Worm (Caenorhabditis elegans) whole organism, young adult: ENCODE results near the gene Y25C1A.6.

Experiments
- F55B11.4 ChIP-seq: sonication (generic microtip); optimal IDR thresholded peaks from 2 replicates; lab custom pipeline; 2016; ENCODE audit warnings: missing compliant biosample characterization, missing genetic modification characterization, borderline replicate concordance; ENCODE audit not compliant: insufficient read depth
- ceh-40 ChIP-seq: fragments of 200-800 bp; sonication (Bioruptor generic); IDR thresholded peaks from 2 replicates; pipeline ENCODE4 v1.3.6; 2022; ENCODE audit warnings: missing genetic modification characterization, missing compliant biosample characterization
- gei-17 ChIP-seq: fragments of 200-800 bp; sonication (Bioruptor generic); optimal IDR thresholded peaks from 2 replicates; lab custom pipeline; 2018; ENCODE audit warnings: mild to moderate bottlenecking, missing genetic modification characterization, missing compliant biosample characterization
- snpc-1.1 ChIP-seq: sonication (generic microtip); optimal IDR thresholded peaks from 2 replicates; lab custom pipeline; 2017; ENCODE audit warnings: missing genetic modification characterization, mild to moderate bottlenecking, missing compliant biosample characterization, antibody characterized with exemption, moderate library complexity, missing genotype, missing genetic modification reagents; ENCODE audit not compliant: insufficient read depth
- somi-1 ChIP-seq: fragments of 200-800 bp; sonication (Bioruptor generic); optimal IDR thresholded peaks from 2 replicates; lab custom pipeline; 2018; ENCODE audit warnings: mild to moderate bottlenecking, missing genetic modification characterization, missing compliant biosample characterization

ce11 chrII:3096060-3096459 lies 35.2 kb downstream of the Y25C1A.6 start, which contains the start of gene srg-23:
- TF ChIP-seq somi-1 (GFP tag; lab: Kevin White, UChicago) (no peak), snpc-1.1 (no peak), F55B11.4 (no peak), gei-17 (GFP tag; lab: Kevin White, UChicago) (no peak), ceh-40 (no peak)
